Worm (Caenorhabditis elegans) whole organism, late embryonic: Measurements from ENCODE around the gene snx-17.
A peak's percentile ranks its signal among the peaks of the same experiment; 100 is the strongest.

Experiments
- C08G9.2 ChIP-seq: sonication (generic microtip); optimal IDR thresholded peaks from 2 replicates; lab custom pipeline; 2016; ENCODE audit warnings: mild to moderate bottlenecking, missing genetic modification characterization, moderate library complexity, missing compliant biosample characterization
- C38D4.7 ChIP-seq: fragments of 200-800 bp; sonication (Bioruptor generic); optimal IDR thresholded peaks from 2 replicates; lab custom pipeline; 2018; ENCODE audit warnings: mild to moderate bottlenecking, missing genetic modification characterization, moderate library complexity, missing compliant biosample characterization
- F13H6.1 ChIP-seq: sonication (generic microtip); optimal IDR thresholded peaks from 2 replicates; lab custom pipeline; 2016; ENCODE audit warnings: missing genetic modification characterization, missing compliant biosample characterization
- K02D7.2 ChIP-seq: sonication (generic microtip); optimal IDR thresholded peaks from 2 replicates; lab custom pipeline; 2017; ENCODE audit warnings: mild to moderate bottlenecking, missing genetic modification characterization, missing compliant biosample characterization
- K09A11.1 ChIP-seq: sonication (generic microtip); optimal IDR thresholded peaks from 2 replicates; lab custom pipeline; 2017; ENCODE audit warnings: antibody characterized with exemption, mild to moderate bottlenecking, missing genetic modification characterization, missing compliant biosample characterization; ENCODE audit not compliant: insufficient read depth
- T23F11.4 ChIP-seq: fragments of 200-800 bp; sonication (Bioruptor generic); optimal IDR thresholded peaks from 2 replicates; lab custom pipeline; 2018; ENCODE audit warnings: mild to moderate bottlenecking, missing genetic modification characterization, missing compliant biosample characterization
- ahr-1 ChIP-seq: sonication (generic microtip); optimal IDR thresholded peaks from 2 replicates; lab custom pipeline; 2016; ENCODE audit warnings: missing genetic modification characterization, missing compliant biosample characterization
- ama-1 ChIP-seq: fragments of 150-350 bp; optimal IDR thresholded peaks from 2 replicates; lab custom pipeline; 2014
- ceh-18 ChIP-seq: sonication (generic microtip); optimal IDR thresholded peaks from 2 replicates; lab custom pipeline; 2016; ENCODE audit warnings: missing genetic modification characterization, missing compliant biosample characterization
- ceh-2 ChIP-seq: sonication (generic microtip); optimal IDR thresholded peaks from 2 replicates; lab custom pipeline; 2016; ENCODE audit warnings: missing genotype, missing genetic modification characterization, missing compliant biosample characterization
- ceh-24 ChIP-seq: sonication (generic microtip); optimal IDR thresholded peaks from 2 replicates; lab custom pipeline; 2016; ENCODE audit warnings: mild to moderate bottlenecking, missing genetic modification characterization, missing compliant biosample characterization
- ceh-30 ChIP-seq: fragments of 150-350 bp; optimal IDR thresholded peaks from 2 replicates; lab custom pipeline; 2014; ENCODE audit warnings: missing biosample characterization, missing genetic modification characterization
- ceh-45 ChIP-seq: fragments of 200-800 bp; sonication (Bioruptor generic); IDR thresholded peaks from 2 replicates; pipeline ENCODE4 v1.3.6; 2022; ENCODE audit warnings: missing genetic modification reagents, missing genetic modification characterization, missing compliant biosample characterization
- ceh-48 ChIP-seq: sonication (generic microtip); optimal IDR thresholded peaks from 2 replicates; lab custom pipeline; 2016; ENCODE audit warnings: missing genetic modification characterization, inconsistent platforms, missing compliant biosample characterization
- che-1 ChIP-seq: sonication (generic microtip); optimal IDR thresholded peaks from 2 replicates; lab custom pipeline; 2016; ENCODE audit warnings: mild to moderate bottlenecking, missing genetic modification characterization, missing compliant biosample characterization
- dmd-4 ChIP-seq: sonication (generic microtip); optimal IDR thresholded peaks from 2 replicates; lab custom pipeline; 2016; ENCODE audit warnings: borderline replicate concordance, missing genetic modification characterization, missing compliant biosample characterization
- elt-2 ChIP-seq: sonication (generic microtip); optimal IDR thresholded peaks from 2 replicates; lab custom pipeline; 2016; ENCODE audit warnings: missing genetic modification reagents, missing genetic modification characterization, missing compliant biosample characterization
- ets-4 ChIP-seq: sonication (generic microtip); optimal IDR thresholded peaks from 2 replicates; lab custom pipeline; 2016; ENCODE audit warnings: missing genetic modification characterization, missing compliant biosample characterization
- eyg-1 ChIP-seq: sonication (generic microtip); optimal IDR thresholded peaks from 2 replicates; lab custom pipeline; 2016; ENCODE audit warnings: missing genotype, missing genetic modification characterization, missing compliant biosample characterization
- fkh-6 ChIP-seq: sonication (generic microtip); optimal IDR thresholded peaks from 2 replicates; lab custom pipeline; 2016; ENCODE audit warnings: missing genetic modification characterization, missing compliant biosample characterization
- gmeb-2 ChIP-seq: sonication (generic microtip); optimal IDR thresholded peaks from 2 replicates; lab custom pipeline; 2016; ENCODE audit warnings: missing genetic modification characterization, inconsistent platforms, missing compliant biosample characterization
- hlh-13 ChIP-seq: fragments of 200-800 bp; sonication (Bioruptor generic); optimal IDR thresholded peaks from 2 replicates; lab custom pipeline; 2018; ENCODE audit warnings: mild to moderate bottlenecking, missing genetic modification characterization, missing compliant biosample characterization
- hlh-15 ChIP-seq: sonication (generic microtip); optimal IDR thresholded peaks from 2 replicates; lab custom pipeline; 2016; ENCODE audit warnings: missing genetic modification characterization, missing compliant biosample characterization
- hlh-30 ChIP-seq: sonication (generic microtip); optimal IDR thresholded peaks from 2 replicates; lab custom pipeline; 2017; ENCODE audit warnings: antibody characterized with exemption, missing genetic modification characterization, missing compliant biosample characterization; ENCODE audit not compliant: insufficient read depth
- hlh-8 ChIP-seq: sonication (generic microtip); optimal IDR thresholded peaks from 2 replicates; lab custom pipeline; 2016; ENCODE audit warnings: missing genotype, missing genetic modification characterization, missing compliant biosample characterization
- lim-6 ChIP-seq: sonication (generic microtip); optimal IDR thresholded peaks from 2 replicates; lab custom pipeline; 2016; ENCODE audit warnings: missing genetic modification characterization, missing compliant biosample characterization
- lin-11 ChIP-seq: fragments of 200-800 bp; sonication (Bioruptor generic); optimal IDR thresholded peaks from 2 replicates; lab custom pipeline; 2018; ENCODE audit warnings: mild to moderate bottlenecking, missing genetic modification characterization, missing compliant biosample characterization
- madf-2 ChIP-seq: sonication (generic microtip); optimal IDR thresholded peaks from 2 replicates; lab custom pipeline; 2017; ENCODE audit warnings: missing genetic modification characterization, missing compliant biosample characterization
- mec-3 ChIP-seq: sonication (generic microtip); optimal IDR thresholded peaks from 2 replicates; lab custom pipeline; 2016; ENCODE audit warnings: borderline replicate concordance, missing genetic modification characterization, missing compliant biosample characterization
- nfya-1 ChIP-seq: sonication (generic microtip); optimal IDR thresholded peaks from 2 replicates; lab custom pipeline; 2017; ENCODE audit warnings: missing genetic modification characterization, mild to moderate bottlenecking, missing compliant biosample characterization, antibody characterized with exemption, moderate library complexity
- nhr-232 ChIP-seq: sonication (generic microtip); optimal IDR thresholded peaks from 2 replicates; lab custom pipeline; 2016; ENCODE audit warnings: missing genetic modification characterization, missing compliant biosample characterization
- npax-4 ChIP-seq: sonication (generic microtip); optimal IDR thresholded peaks from 2 replicates; lab custom pipeline; 2016; ENCODE audit warnings: missing genetic modification characterization, missing compliant biosample characterization
- pag-3 ChIP-seq: sonication (generic microtip); optimal IDR thresholded peaks from 2 replicates; lab custom pipeline; 2016; ENCODE audit warnings: missing compliant biosample characterization, missing genetic modification characterization, borderline replicate concordance
- pat-9 ChIP-seq: fragments of 200-800 bp; sonication (Bioruptor generic); optimal IDR thresholded peaks from 2 replicates; lab custom pipeline; 2018; ENCODE audit warnings: mild to moderate bottlenecking, missing genetic modification characterization, moderate library complexity, missing compliant biosample characterization
- pha-4 ChIP-seq: fragments of 150-350 bp; optimal IDR thresholded peaks from 2 replicates; lab custom pipeline; 2018; ENCODE audit warnings: missing biosample characterization, missing genetic modification reagents, missing genetic modification characterization
- pros-1 ChIP-seq: fragments of 150-350 bp; optimal IDR thresholded peaks from 2 replicates; lab custom pipeline; 2014; ENCODE audit warnings: missing biosample characterization, missing genetic modification reagents, missing genetic modification characterization
- ref-2 ChIP-seq: sonication (generic microtip); optimal IDR thresholded peaks from 2 replicates; lab custom pipeline; 2016; ENCODE audit warnings: missing genetic modification characterization, missing compliant biosample characterization
- rnt-1 ChIP-seq: sonication (generic microtip); optimal IDR thresholded peaks from 2 replicates; lab custom pipeline; 2016; ENCODE audit warnings: missing genetic modification characterization, missing compliant biosample characterization
- sdc-2 ChIP-seq: sonication (generic microtip); optimal IDR thresholded peaks from 2 replicates; lab custom pipeline; 2016; ENCODE audit warnings: missing genotype, missing genetic modification characterization, missing compliant biosample characterization
- sox-2 ChIP-seq: fragments of 200-800 bp; sonication (Bioruptor generic); IDR thresholded peaks from 2 replicates; pipeline ENCODE4 v1.3.6; 2022; ENCODE audit warnings: missing genetic modification reagents, missing genetic modification characterization, missing compliant biosample characterization
- sox-4 ChIP-seq: sonication (generic microtip); optimal IDR thresholded peaks from 2 replicates; lab custom pipeline; 2017; ENCODE audit warnings: mild to moderate bottlenecking, missing genetic modification characterization, inconsistent platforms, missing compliant biosample characterization
- tbx-2 ChIP-seq: sonication (generic microtip); optimal IDR thresholded peaks from 2 replicates; lab custom pipeline; 2016; ENCODE audit warnings: missing genetic modification characterization, missing compliant biosample characterization
- tbx-7 ChIP-seq: sonication (generic microtip); optimal IDR thresholded peaks from 2 replicates; lab custom pipeline; 2016; ENCODE audit warnings: missing genotype, missing genetic modification characterization, missing compliant biosample characterization
- ttx-3 ChIP-seq: sonication (generic microtip); optimal IDR thresholded peaks from 2 replicates; lab custom pipeline; 2016; ENCODE audit warnings: missing genetic modification reagents, missing genetic modification characterization, missing compliant biosample characterization
- unc-55 ChIP-seq: sonication (generic microtip); optimal IDR thresholded peaks from 2 replicates; lab custom pipeline; 2017; ENCODE audit warnings: missing biosample characterization, missing genetic modification reagents, missing genetic modification characterization
- unc-86 ChIP-seq: sonication (generic microtip); optimal IDR thresholded peaks from 2 replicates; lab custom pipeline; 2016; ENCODE audit warnings: missing genetic modification characterization, missing compliant biosample characterization
- zip-5 ChIP-seq: sonication (generic microtip); optimal IDR thresholded peaks from 2 replicates; lab custom pipeline; 2016; ENCODE audit warnings: missing genetic modification characterization, missing compliant biosample characterization
- ztf-16 ChIP-seq: sonication (generic microtip); optimal IDR thresholded peaks from 2 replicates; lab custom pipeline; 2017; ENCODE audit warnings: missing genetic modification characterization, missing compliant biosample characterization

snx-17 gene

DNA sequence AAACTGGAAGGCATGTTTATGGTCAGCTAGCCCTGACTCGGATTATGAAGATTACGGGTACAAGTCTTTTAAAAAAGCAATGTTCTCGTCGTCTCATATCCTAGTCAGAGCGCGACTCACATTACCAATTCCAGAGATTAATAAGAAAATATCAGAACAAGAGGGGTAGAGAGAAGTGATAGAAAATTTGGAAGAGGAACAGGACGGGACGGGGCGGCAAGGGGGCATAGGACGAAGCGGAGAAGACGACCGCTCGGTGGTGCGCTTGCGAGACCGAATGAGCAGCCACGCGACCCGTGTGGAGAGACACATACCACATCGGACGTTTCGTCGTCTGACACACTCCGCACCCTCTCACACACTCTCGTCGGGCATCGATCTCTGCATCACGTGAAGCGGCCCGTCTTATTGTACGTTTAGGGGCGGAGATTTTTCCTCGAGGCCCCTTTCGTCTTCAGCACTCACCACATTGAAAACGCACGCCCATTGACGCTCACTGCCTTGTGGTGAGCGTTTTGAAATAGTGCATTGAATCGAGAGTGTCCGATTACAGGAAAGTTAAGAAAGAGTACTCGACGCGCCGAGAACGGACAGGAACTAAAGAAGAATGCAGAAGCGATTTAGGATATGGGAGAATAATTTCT lies 23.0 kb upstream of the snx-17 start (continued):
- TF ChIP-seq pha-4 (tag; lab: Kevin White, UChicago) (no peak), K09A11.1 (no peak), dmd-4 (tag; lab: Kevin White, UChicago) (peak; percentile 10), hlh-15 (tag; lab: Kevin White, UChicago) (no peak), C38D4.7 (peak; percentile 17), ttx-3 (tag; lab: Kevin White, UChicago) (peak; percentile 27), lim-6 (peak; percentile 51), ama-1 (peak; percentile 95), ceh-30 (no peak), ahr-1 (tag; lab: Kevin White, UChicago) (no peak), ztf-16 (tag; lab: Kevin White, UChicago) (peak; percentile 42), C08G9.2 (peak; percentile 67), T23F11.4 (no peak), unc-86 (tag; lab: Kevin White, UChicago) (no peak), ref-2 (tag; lab: Kevin White, UChicago) (peak; percentile 91), sox-4 (tag; lab: Kevin White, UChicago) (no peak), zip-5 (no peak), ceh-48 (tag; lab: Kevin White, UChicago) (peak; percentile 83), tbx-7 (tag; lab: Kevin White, UChicago) (peak; percentile 17), pros-1 (tag; lab: Kevin White, UChicago) (peak; percentile 85), pat-9 (tag; lab: Kevin White, UChicago) (peak; percentile 62), gmeb-2 (peak; percentile 16), rnt-1 (tag; lab: Kevin White, UChicago) (peak; percentile 93), sdc-2 (tag; lab: Kevin White, UChicago) (peak; percentile 77)

DNA sequence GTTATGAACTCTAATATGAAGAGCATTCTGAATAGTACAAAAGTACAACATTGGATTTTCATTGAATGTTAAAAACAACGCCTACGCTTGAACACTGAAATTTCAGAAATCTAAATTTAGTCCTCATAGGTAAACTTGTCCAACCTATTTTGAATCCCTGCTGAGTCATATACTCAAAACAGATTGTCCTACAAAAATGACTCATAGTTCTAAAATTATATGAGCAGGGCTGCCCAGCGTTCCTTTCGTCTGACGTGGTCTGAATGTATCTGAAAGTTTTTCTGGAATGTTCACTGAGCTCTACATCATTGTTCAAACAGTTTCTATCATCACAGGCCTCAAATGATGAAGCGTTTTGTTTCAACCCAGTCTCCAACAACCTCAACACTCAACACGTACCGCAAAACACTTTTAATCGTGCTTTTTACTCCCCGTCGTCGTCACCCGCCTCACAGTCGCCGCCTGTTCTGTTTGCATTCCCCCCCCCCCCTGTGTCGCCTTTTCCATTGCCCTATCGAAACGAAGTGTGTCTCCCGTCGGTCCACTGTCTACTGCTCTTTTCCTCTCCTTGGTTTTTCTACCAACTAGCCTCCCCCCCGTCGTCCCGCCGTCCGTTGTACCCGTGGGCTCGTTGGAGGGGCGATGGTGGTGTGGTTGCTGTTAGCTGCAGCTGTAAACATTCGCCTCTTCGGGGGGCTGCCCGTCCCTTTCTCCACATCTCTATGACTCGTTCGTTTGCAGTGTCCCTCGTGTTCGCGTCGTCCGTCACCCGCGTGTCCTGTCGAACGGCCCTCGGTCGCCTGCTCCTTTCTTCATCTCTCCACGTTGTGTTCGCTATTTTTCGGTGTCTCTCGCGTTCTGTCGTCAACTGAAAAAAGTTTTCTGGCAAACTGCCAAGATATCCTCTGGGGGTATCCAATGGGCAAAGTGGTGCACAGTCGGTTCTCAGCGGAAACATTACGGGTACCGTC lies 22.0 kb upstream of the snx-17 start:
- TF ChIP-seq elt-2 (tag; lab: Kevin White, UChicago) (peak; percentile 16), rnt-1 (tag; lab: Kevin White, UChicago) (peak; percentile 51), eyg-1 (tag; lab: Kevin White, UChicago) (peak; percentile 56), ama-1 (peak; percentile 86), nhr-232 (tag; lab: Kevin White, UChicago) (peak; percentile 34), che-1 (tag; lab: Kevin White, UChicago) (no peak), unc-86 (tag; lab: Kevin White, UChicago) (no peak), ceh-18 (tag; lab: Kevin White, UChicago) (peak; percentile 47), unc-55 (GFP tag; lab: Kevin White, UChicago) (no peak), lin-11 (tag; lab: Kevin White, UChicago) (no peak), ceh-45 (GFP tag; lab: Robert Waterston, UW) (no peak), ceh-2 (tag; lab: Kevin White, UChicago) (peak; percentile 77), pag-3 (tag; lab: Kevin White, UChicago) (no peak), fkh-6 (tag; lab: Kevin White, UChicago) (no peak), T23F11.4 (peak; percentile 20), tbx-2 (peak; percentile 78), sox-2 (GFP tag; lab: Robert Waterston, UW) (peak; percentile 9; the same call in 1 of the 2 replicates), nfya-1 (tag; lab: Kevin White, UChicago) (peak; percentile 36), hlh-8 (tag; lab: Kevin White, UChicago) (no peak), npax-4 (no peak), ets-4 (tag; lab: Kevin White, UChicago) (peak; percentile 20), tbx-7 (tag; lab: Kevin White, UChicago) (no peak), madf-2 (tag; lab: Kevin White, UChicago) (no peak), F13H6.1 (tag; lab: Kevin White, UChicago) (peak; percentile 15), mec-3 (tag; lab: Kevin White, UChicago) (no peak), K09A11.1 (no peak), ceh-30 (no peak), hlh-13 (GFP tag; lab: Kevin White, UChicago) (no peak), hlh-15 (tag; lab: Kevin White, UChicago) (no peak), ceh-24 (no peak), C08G9.2 (peak; percentile 10), K02D7.2 (no peak), hlh-30 (tag; lab: Kevin White, UChicago) (peak; percentile 79)
